Worm (Caenorhabditis elegans) whole organism, late embryonic: ENCODE measurements around the gene tin-9.1.

Source experiments
- K09A11.1 ChIP-seq: sonication (generic microtip); optimal IDR thresholded peaks from 2 replicates; lab custom pipeline; 2017; ENCODE audit warnings: antibody characterized with exemption, mild to moderate bottlenecking, missing genetic modification characterization, missing compliant biosample characterization; ENCODE audit not compliant: insufficient read depth
- nhr-11 ChIP-seq: fragments of 150-350 bp; optimal IDR thresholded peaks from 2 replicates; lab custom pipeline; 2014; ENCODE audit warnings: missing biosample characterization, missing genetic modification characterization
- syd-9 ChIP-seq: sonication (generic microtip); optimal IDR thresholded peaks from 2 replicates; lab custom pipeline; 2016; ENCODE audit warnings: mild to moderate bottlenecking, missing genetic modification characterization, moderate library complexity, missing compliant biosample characterization

- TF ChIP-seq nhr-11 (tag; lab: Kevin White, UChicago): no peak
- TF ChIP-seq syd-9: no peak
- TF ChIP-seq K09A11.1 (tag; lab: Kevin White, UChicago): no peak
Observed at ce11 chrIV:7043430-7043829, 972 bp downstream of the tin-9.1 start.
